Worm (Caenorhabditis elegans) whole organism, L2 larva: ENCODE data around the gene itsn-1.
"Not testable (repeated sequence)": the region's sequence is repeated elsewhere in the genome, so short reads cannot be mapped to it uniquely, and the experiment has no call there.

ENCODE experiments used
- C34F6.9 ChIP-seq: fragments of 150-350 bp; optimal IDR thresholded peaks from 2 replicates; lab custom pipeline; 2014; ENCODE audit warnings: missing biosample characterization, missing genetic modification characterization
- R02D3.7 ChIP-seq: fragments of 150-350 bp; optimal IDR thresholded peaks from 2 replicates; lab custom pipeline; 2014; ENCODE audit warnings: missing biosample characterization, missing genetic modification characterization
- Y55F3AM.14 ChIP-seq: fragments of 200-800 bp; sonication (Bioruptor generic); optimal IDR thresholded peaks from 2 replicates; lab custom pipeline; 2018; ENCODE audit warnings: mild to moderate bottlenecking, missing genetic modification characterization, missing compliant biosample characterization
- ZK546.5 ChIP-seq: sonication (generic microtip); optimal IDR thresholded peaks from 2 replicates; lab custom pipeline; 2017; ENCODE audit warnings: missing biosample characterization, missing genetic modification characterization
- alr-1 ChIP-seq: fragments of 150-350 bp; optimal IDR thresholded peaks from 2 replicates; lab custom pipeline; 2014; ENCODE audit warnings: missing biosample characterization, missing genetic modification characterization
- aly-2 ChIP-seq: fragments of 150-350 bp; optimal IDR thresholded peaks from 2 replicates; lab custom pipeline; 2014; ENCODE audit warnings: missing biosample characterization, missing genetic modification characterization
- ama-1 ChIP-seq: fragments of 150-350 bp; optimal IDR thresholded peaks from 2 replicates; lab custom pipeline; 2018; ENCODE audit warnings: inconsistent platforms
- blmp-1 ChIP-seq: sonication (generic microtip); optimal IDR thresholded peaks from 2 replicates; lab custom pipeline; 2017; ENCODE audit warnings: missing genetic modification characterization, mild to moderate bottlenecking, missing compliant biosample characterization, antibody characterized with exemption, moderate library complexity; ENCODE audit not compliant: insufficient read depth
- ceh-16 ChIP-seq: fragments of 150-350 bp; optimal IDR thresholded peaks from 2 replicates; lab custom pipeline; 2014; ENCODE audit warnings: missing biosample characterization, missing genetic modification characterization
- ceh-82 ChIP-seq: fragments of 150-350 bp; optimal IDR thresholded peaks from 2 replicates; lab custom pipeline; 2014; ENCODE audit warnings: missing biosample characterization, missing genetic modification characterization
- crh-2 ChIP-seq: sonication (generic microtip); optimal IDR thresholded peaks from 2 replicates; lab custom pipeline; 2017; ENCODE audit warnings: missing biosample characterization, missing genetic modification characterization
- dmd-4 ChIP-seq: sonication (generic microtip); optimal IDR thresholded peaks from 2 replicates; lab custom pipeline; 2017; ENCODE audit warnings: missing biosample characterization, missing genetic modification characterization
- elt-1 ChIP-seq: fragments of 150-350 bp; optimal IDR thresholded peaks from 2 replicates; lab custom pipeline; 2014; ENCODE audit warnings: missing biosample characterization, missing genetic modification characterization
- elt-3 ChIP-seq: sonication (generic microtip); optimal IDR thresholded peaks from 2 replicates; lab custom pipeline; 2017; ENCODE audit warnings: missing biosample characterization, missing genetic modification characterization
- lin-11 ChIP-seq: fragments of 150-350 bp; sonication (generic microtip); optimal IDR thresholded peaks from 2 replicates; lab custom pipeline; 2014; ENCODE audit warnings: missing biosample characterization, missing genetic modification characterization, inconsistent platforms, mixed read lengths
- lin-13 ChIP-seq: fragments of 150-350 bp; optimal IDR thresholded peaks from 2 replicates; lab custom pipeline; 2014; ENCODE audit warnings: missing biosample characterization, missing genetic modification reagents, missing genetic modification characterization
- lsy-2 ChIP-seq, 2 experiments: fragments of 150-350 bp in 1 of 2; sonication (generic microtip) in 1 of 2; optimal IDR thresholded peaks; 2 replicates each; lab custom pipeline; 2014 to 2017; ENCODE audit warnings: missing biosample characterization in 2 of 2, missing genetic modification characterization in 2 of 2
- mab-5 ChIP-seq: fragments of 150-350 bp; optimal IDR thresholded peaks from 2 replicates; lab custom pipeline; 2014; ENCODE audit warnings: missing biosample characterization, missing genetic modification characterization
- mbf-1 ChIP-seq: sonication (generic microtip); optimal IDR thresholded peaks from 2 replicates; lab custom pipeline; 2017; ENCODE audit warnings: missing biosample characterization, missing genetic modification characterization
- mdl-1 ChIP-seq, 2 experiments: fragments of 150-350 bp in 1 of 2; sonication (generic microtip) in 1 of 2; optimal IDR thresholded peaks; 2 replicates each; lab custom pipeline; 2017; ENCODE audit warnings: missing biosample characterization in 2 of 2, missing genetic modification characterization in 2 of 2
- nhr-10 ChIP-seq: sonication (generic microtip); optimal IDR thresholded peaks from 2 replicates; lab custom pipeline; 2017; ENCODE audit warnings: missing biosample characterization, missing genetic modification characterization
- nhr-11 ChIP-seq: fragments of 150-350 bp; optimal IDR thresholded peaks from 2 replicates; lab custom pipeline; 2014; ENCODE audit warnings: missing biosample characterization, missing genetic modification characterization
- nhr-12 ChIP-seq: fragments of 150-350 bp; optimal IDR thresholded peaks from 2 replicates; lab custom pipeline; 2014; ENCODE audit warnings: missing biosample characterization, missing genetic modification characterization
- nhr-129 ChIP-seq: fragments of 150-350 bp; optimal IDR thresholded peaks from 2 replicates; lab custom pipeline; 2014; ENCODE audit warnings: missing biosample characterization, missing genetic modification characterization
- nhr-21 ChIP-seq: fragments of 150-350 bp; optimal IDR thresholded peaks from 2 replicates; lab custom pipeline; 2014; ENCODE audit warnings: missing biosample characterization, missing genetic modification characterization
- nhr-23 ChIP-seq: fragments of 150-350 bp; optimal IDR thresholded peaks from 2 replicates; lab custom pipeline; 2014; ENCODE audit warnings: missing biosample characterization, missing genetic modification reagents, missing genetic modification characterization
- nhr-25 ChIP-seq: fragments of 150-350 bp; sonication (generic microtip); optimal IDR thresholded peaks from 3 replicates; lab custom pipeline; 2014; ENCODE audit warnings: missing biosample characterization, missing genetic modification characterization
- nhr-6 ChIP-seq: fragments of 150-350 bp; optimal IDR thresholded peaks from 2 replicates; lab custom pipeline; 2014; ENCODE audit warnings: missing biosample characterization, missing genetic modification characterization
- nhr-77 ChIP-seq: fragments of 150-350 bp; optimal IDR thresholded peaks from 2 replicates; lab custom pipeline; 2014; ENCODE audit warnings: missing biosample characterization, missing genetic modification characterization
- peb-1 ChIP-seq: fragments of 150-350 bp; optimal IDR thresholded peaks from 2 replicates; lab custom pipeline; 2014; ENCODE audit warnings: missing biosample characterization, missing genetic modification characterization
- sem-4 ChIP-seq: fragments of 150-350 bp; optimal IDR thresholded peaks from 2 replicates; lab custom pipeline; 2014; ENCODE audit warnings: missing biosample characterization, missing genetic modification reagents, missing genetic modification characterization
- sma-3 ChIP-seq: sonication (generic microtip); optimal IDR thresholded peaks from 2 replicates; lab custom pipeline; 2016; ENCODE audit warnings: missing genetic modification reagents, missing genetic modification characterization, missing compliant biosample characterization
- snpc-4 ChIP-seq: fragments of 150-350 bp; optimal IDR thresholded peaks from 2 replicates; lab custom pipeline; 2014; ENCODE audit warnings: missing biosample characterization, missing genetic modification characterization
- unc-39 ChIP-seq: fragments of 150-350 bp; optimal IDR thresholded peaks from 2 replicates; lab custom pipeline; 2014; ENCODE audit warnings: missing biosample characterization, missing genetic modification characterization
- unc-55 ChIP-seq: fragments of 150-350 bp; sonication (generic microtip); optimal IDR thresholded peaks from 3 replicates; lab custom pipeline; 2014; ENCODE audit warnings: missing biosample characterization, missing genetic modification reagents, missing genetic modification characterization
- ztf-1 ChIP-seq: fragments of 200-800 bp; sonication (Bioruptor generic); conservative IDR thresholded peaks from 2 replicates; pipeline ENCODE4 v1.3.6; 2022; ENCODE audit warnings: missing genetic modification characterization, missing compliant biosample characterization
- ztf-4 ChIP-seq: fragments of 150-350 bp; optimal IDR thresholded peaks from 2 replicates; lab custom pipeline; 2014; ENCODE audit warnings: missing biosample characterization, missing genetic modification characterization

itsn-1 gene

DNA sequence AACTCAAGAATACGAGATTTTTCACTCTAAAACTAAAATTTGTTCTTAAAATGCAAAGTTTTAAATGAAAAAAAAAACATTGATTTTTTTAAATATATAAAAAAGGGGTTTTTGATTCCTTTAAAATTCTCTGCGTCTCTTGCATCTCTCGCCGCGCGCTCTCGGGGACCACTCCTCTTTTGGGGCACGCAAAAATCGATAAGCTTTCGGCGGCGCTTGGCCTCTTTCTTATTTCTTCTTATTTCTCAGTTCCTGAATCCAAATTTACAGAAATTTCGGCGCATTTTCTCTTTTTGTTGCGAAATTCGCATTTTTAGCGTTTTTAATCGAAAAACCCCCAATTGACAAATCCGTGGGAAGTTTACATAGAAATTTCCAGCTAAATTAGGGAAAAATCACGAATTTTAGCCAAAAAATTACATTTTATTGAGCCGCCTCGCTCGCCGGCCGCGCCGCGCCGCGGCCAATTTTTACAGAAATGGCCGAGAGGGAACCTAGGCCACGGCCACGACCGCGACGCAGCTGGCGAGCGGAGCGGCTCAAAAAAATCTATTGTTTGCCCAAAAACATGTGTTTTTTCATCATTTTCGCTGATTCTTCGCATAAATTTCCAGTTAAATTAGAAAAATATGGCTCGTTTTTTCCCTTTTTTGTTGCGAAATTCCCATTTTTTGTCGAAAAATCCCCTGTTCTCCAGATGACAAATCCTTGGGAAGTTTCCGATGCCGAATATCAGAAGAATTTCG lies at the start of gene itsn-1:
Gene itsn-1 (plus strand): TSS at position 696 of the 746 bp plus-strand sequence.
- TF ChIP-seq nhr-23 (tag; lab: Kevin White, UChicago) (no peak), Y55F3AM.14 (GFP tag; lab: Kevin White, UChicago) (no peak), lin-13 (GFP tag; lab: Kevin White, UChicago) (no peak), ama-1 (lab: Kevin White, UChicago) (no peak), nhr-21 (tag; lab: Kevin White, UChicago) (no peak), blmp-1 (tag; lab: Kevin White, UChicago) (no peak), snpc-4 (tag; lab: Kevin White, UChicago) (no peak), mab-5 (tag; lab: Kevin White, UChicago) (no peak), elt-3 (no peak)

DNA sequence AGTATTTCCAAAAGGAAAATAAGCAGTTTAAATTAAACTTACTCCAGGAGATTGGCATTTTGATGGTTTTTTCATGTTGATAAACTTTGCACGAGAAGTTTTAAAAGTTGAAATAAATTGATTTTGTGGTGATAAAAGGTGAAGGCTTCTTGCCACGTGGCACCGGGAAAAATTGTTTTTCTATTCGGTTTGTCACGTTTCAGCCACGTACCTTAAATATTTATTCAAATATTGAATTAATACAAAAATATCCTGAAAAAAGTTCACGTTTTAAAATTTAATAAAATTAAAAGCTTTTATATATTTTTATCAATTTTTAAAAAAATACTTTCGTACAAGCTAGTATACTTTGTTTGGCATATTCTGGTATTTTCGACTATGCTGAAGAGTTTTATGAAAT lies 48.7 kb upstream of the itsn-1 start, which contains the start of gene Y116A8C.24:
Gene Y116A8C.24 (minus strand): TSS at position 101 of the 400 bp plus-strand sequence.
- not testable (repeated sequence) for TF ChIP-seq lsy-2 (tag; optimal IDR thresholded peaks at IDR 0.05; lab: Kevin White, UChicago); Y55F3AM.14 (GFP tag; lab: Kevin White, UChicago); peb-1 (tag; lab: Kevin White, UChicago)

DNA sequence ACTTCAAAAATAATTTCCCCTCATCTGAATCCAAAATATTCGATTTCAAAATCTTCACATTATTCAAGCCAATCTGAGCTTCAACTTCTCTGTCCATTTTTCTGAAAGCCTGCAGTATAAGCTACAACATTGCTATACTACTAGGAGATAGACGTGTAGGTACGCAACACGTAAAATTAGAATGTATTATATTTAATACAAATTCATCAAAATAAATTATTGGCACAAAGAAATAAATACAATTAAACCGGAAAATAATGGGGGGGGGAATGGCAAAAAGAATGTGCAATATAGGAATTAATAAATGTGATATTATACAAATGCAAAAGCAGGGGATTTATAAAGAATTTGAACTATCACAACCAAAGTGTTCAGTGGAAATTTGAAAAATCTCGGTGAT lies 40.8 kb upstream of the itsn-1 start, which contains the start of gene Y116A8C.25:
Gene Y116A8C.25 (minus strand): TSS at position 101 of the 400 bp plus-strand sequence.
- TF ChIP-seq peb-1 (tag; lab: Kevin White, UChicago): no peak
- TF ChIP-seq nhr-23 (tag; lab: Kevin White, UChicago): no peak
- no peak for TF ChIP-seq elt-3
- TF ChIP-seq unc-55 (GFP tag; lab: Kevin White, UChicago): no peak
- no peak for TF ChIP-seq nhr-21 (tag; lab: Kevin White, UChicago)
- TF ChIP-seq nhr-10 (tag; lab: Kevin White, UChicago): no peak
- TF ChIP-seq C34F6.9: no peak
- TF ChIP-seq alr-1 (tag; lab: Kevin White, UChicago): no peak
- no peak for TF ChIP-seq R02D3.7 (tag; lab: Kevin White, UChicago)
- TF ChIP-seq ztf-4 (tag; lab: Kevin White, UChicago): no peak
- TF ChIP-seq ztf-1: no peak
- no peak for TF ChIP-seq dmd-4 (tag; lab: Kevin White, UChicago)
- no peak for TF ChIP-seq Y55F3AM.14 (GFP tag; lab: Kevin White, UChicago)
- TF ChIP-seq sma-3: no peak

DNA sequence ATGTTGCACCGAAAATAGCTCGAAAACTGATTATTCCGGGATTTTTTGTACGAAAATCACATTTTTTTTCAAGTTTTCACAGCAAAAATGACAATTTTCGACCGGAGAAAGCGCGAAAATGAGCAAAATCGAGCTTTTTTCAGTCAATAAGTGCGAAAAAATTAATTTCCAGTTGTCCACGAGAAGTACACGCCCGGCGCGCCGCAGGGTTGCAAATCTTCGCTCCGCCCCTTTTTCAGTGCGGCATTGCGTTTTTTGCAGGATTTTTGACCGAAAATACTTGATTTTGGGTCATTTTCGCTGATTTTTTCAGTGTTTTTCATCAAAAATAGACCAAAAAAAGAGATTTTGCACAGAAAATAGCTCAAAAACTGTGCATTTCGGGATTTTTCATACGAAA lies 35.2 kb upstream of the itsn-1 start:
- no peak for TF ChIP-seq ceh-16
- no peak for TF ChIP-seq Y55F3AM.14 (GFP tag; lab: Kevin White, UChicago)
- peak in 1 of 2 experiments; percentile 15 for TF ChIP-seq lsy-2 (tag; optimal IDR thresholded peaks at IDR 0.05; lab: Kevin White, UChicago)
- TF ChIP-seq unc-55 (GFP tag; lab: Kevin White, UChicago): peak; percentile 40
- TF ChIP-seq, all 48 proteins: peak for 2

DNA sequence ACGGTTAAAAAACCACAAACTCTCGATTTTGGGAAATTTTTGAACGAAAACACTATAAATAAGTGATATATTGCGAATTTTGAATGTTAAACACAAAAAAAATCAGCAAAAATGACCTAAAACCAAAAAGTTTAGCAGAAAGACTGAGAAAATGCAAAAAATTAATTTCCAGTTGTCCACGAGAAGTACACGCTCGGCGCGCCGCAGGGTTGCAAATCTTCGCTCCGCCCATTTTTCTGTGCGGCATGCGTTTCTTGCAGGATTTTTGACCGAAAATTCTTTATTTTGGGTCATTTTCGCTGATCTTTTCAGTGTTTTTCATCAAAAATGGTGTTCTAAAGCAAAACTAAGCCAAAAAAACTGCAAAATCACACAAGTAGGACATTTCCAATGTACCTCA lies 34.6 kb upstream of the itsn-1 start:
- no peak for TF ChIP-seq lsy-2 (tag; optimal IDR thresholded peaks at IDR 0.05; lab: Kevin White, UChicago)
- TF ChIP-seq mbf-1 (tag; lab: Kevin White, UChicago): no peak
- TF ChIP-seq crh-2 (tag; lab: Kevin White, UChicago): no peak
- TF ChIP-seq nhr-77 (tag; lab: Kevin White, UChicago): no peak
- no peak for TF ChIP-seq lin-11 (tag; lab: Kevin White, UChicago)
- TF ChIP-seq blmp-1 (tag; lab: Kevin White, UChicago): no peak
- no peak for TF ChIP-seq ceh-82 (tag; lab: Kevin White, UChicago)
- TF ChIP-seq nhr-25 (tag; lab: Kevin White, UChicago): no peak
- no peak for TF ChIP-seq sem-4
- TF ChIP-seq, all 48 proteins: peak for 0

DNA sequence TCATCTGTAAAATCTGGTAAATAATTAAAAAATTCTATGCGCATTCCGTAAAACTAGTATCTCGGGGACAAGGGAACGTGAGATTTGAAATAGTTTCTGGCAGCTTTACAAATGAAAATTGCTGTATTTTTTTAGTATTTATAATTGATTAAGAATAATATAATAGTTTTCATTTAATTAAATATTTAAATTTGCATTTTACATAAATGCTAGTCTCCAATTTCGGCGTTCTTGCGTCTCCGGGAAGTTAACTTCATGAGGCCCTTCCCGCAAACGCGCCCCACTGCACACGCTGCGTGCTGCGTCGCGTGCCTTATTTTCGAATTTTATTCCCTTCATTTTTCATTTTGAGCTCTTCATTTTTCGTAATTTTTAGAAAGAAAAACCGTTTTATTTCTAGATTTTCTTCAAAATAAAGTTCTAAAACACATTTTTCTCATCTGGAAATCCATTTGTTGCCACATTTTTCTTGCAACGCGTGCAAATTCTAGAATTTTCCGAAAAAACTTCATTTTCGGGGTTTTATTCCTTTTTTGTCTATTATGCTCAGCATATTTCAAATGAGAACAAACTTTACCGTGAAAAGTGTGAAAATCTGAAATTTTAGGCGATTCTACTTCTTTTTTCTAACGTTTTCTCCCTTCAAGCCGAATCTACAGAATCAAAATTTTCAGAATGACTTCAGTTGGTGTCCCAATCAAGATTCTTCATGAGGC lies 31.9 kb upstream of the itsn-1 start, which contains the start of the genes snx-13 and snr-1:
Gene snx-13 (minus strand): TSS at position 55 of the 716 bp plus-strand sequence.
Gene snr-1 (plus strand): TSS at position 666 of the 716 bp plus-strand sequence.
- TF ChIP-seq elt-1 (tag; lab: Kevin White, UChicago) (no peak), nhr-129 (tag; lab: Kevin White, UChicago) (peak; percentile 31), lin-13 (GFP tag; lab: Kevin White, UChicago) (peak; percentile 87), mdl-1 (tag; optimal IDR thresholded peaks at IDR 0.05; lab: Kevin White, UChicago) (peak in 1 of 2 experiments; percentile 61), nhr-12 (tag; lab: Kevin White, UChicago) (no peak), nhr-10 (tag; lab: Kevin White, UChicago) (no peak), nhr-23 (tag; lab: Kevin White, UChicago) (no peak), ZK546.5 (tag; lab: Kevin White, UChicago) (peak; percentile 24), sma-3 (peak; percentile 90), lin-11 (tag; lab: Kevin White, UChicago) (peak; percentile 71), nhr-11 (tag; lab: Kevin White, UChicago) (no peak), ztf-4 (tag; lab: Kevin White, UChicago) (peak; percentile 68), mbf-1 (tag; lab: Kevin White, UChicago) (no peak), crh-2 (tag; lab: Kevin White, UChicago) (peak; percentile 59), nhr-6 (tag; lab: Kevin White, UChicago) (no peak), unc-55 (GFP tag; lab: Kevin White, UChicago) (peak; percentile 80), blmp-1 (tag; lab: Kevin White, UChicago) (peak; percentile 3), snpc-4 (tag; lab: Kevin White, UChicago) (peak; percentile 61), aly-2 (tag; lab: Kevin White, UChicago) (no peak), nhr-77 (tag; lab: Kevin White, UChicago) (no peak), unc-39 (no peak), Y55F3AM.14 (GFP tag; lab: Kevin White, UChicago) (peak; percentile 41), C34F6.9 (peak; percentile 80)
